Worm (Caenorhabditis elegans) whole organism, L1 larva: ENCODE results near the gene Y113G7B.15.

Source experiments
- lin-15B ChIP-seq: fragments of 150-350 bp; sonication (generic microtip); optimal IDR thresholded peaks from 3 replicates; lab custom pipeline; 2014; ENCODE audit warnings: missing biosample characterization, missing genetic modification characterization
- lsy-2 ChIP-seq, 2 experiments: fragments of 150-350 bp; optimal IDR thresholded peaks; 2 replicates each; lab custom pipeline; 2014; ENCODE audit warnings: missing biosample characterization in 2 of 2, missing genetic modification characterization in 2 of 2
- nhr-12 ChIP-seq: sonication (generic microtip); optimal IDR thresholded peaks from 2 replicates; lab custom pipeline; 2017; ENCODE audit warnings: missing biosample characterization, missing genetic modification characterization
- sptf-1 ChIP-seq: fragments of 150-350 bp; optimal IDR thresholded peaks from 2 replicates; lab custom pipeline; 2014; ENCODE audit warnings: missing biosample characterization, missing genetic modification characterization
- vab-15 ChIP-seq: sonication (generic microtip); optimal IDR thresholded peaks from 2 replicates; lab custom pipeline; 2017; ENCODE audit warnings: missing genotype, mild to moderate bottlenecking, missing genetic modification characterization, missing compliant biosample characterization
- ztf-11 ChIP-seq, 2 experiments: sonication (generic microtip); optimal IDR thresholded peaks; 2 replicates each; lab custom pipeline; 2016 to 2017; ENCODE audit warnings: missing genetic modification characterization in 2 of 2, missing biosample characterization in 1 of 2, missing compliant biosample characterization in 1 of 2

ce11 chrV:20215197-20215596 is 18.4 kb downstream of the Y113G7B.15 start, which contains the start of gene Y113G7B.11:
- no peak for TF ChIP-seq nhr-12 (tag; lab: Kevin White, UChicago)
- TF ChIP-seq lin-15B (tag; lab: Kevin White, UChicago): no peak
- TF ChIP-seq lsy-2 (tag; optimal IDR thresholded peaks at IDR 0.05; lab: Kevin White, UChicago): no peak
- TF ChIP-seq vab-15 (tag; lab: Kevin White, UChicago): no peak
- no peak for TF ChIP-seq ztf-11 (tag; optimal IDR thresholded peaks at IDR 0.05; lab: Kevin White, UChicago)
- no peak for TF ChIP-seq sptf-1 (tag; lab: Kevin White, UChicago)
